Fruit fly (Drosophila melanogaster) S2 (cell line): ENCODE results near the gene Mps1.

Experiments
- CG8478 ChIP-seq: fragments of >200 bp; optimal IDR thresholded peaks from 2 replicates; lab custom pipeline; 2018
- CTCF ChIP-seq, 2 experiments: fragments of >200 bp; optimal IDR thresholded peaks; 2 replicates each; lab custom pipeline; 2018

DNA sequence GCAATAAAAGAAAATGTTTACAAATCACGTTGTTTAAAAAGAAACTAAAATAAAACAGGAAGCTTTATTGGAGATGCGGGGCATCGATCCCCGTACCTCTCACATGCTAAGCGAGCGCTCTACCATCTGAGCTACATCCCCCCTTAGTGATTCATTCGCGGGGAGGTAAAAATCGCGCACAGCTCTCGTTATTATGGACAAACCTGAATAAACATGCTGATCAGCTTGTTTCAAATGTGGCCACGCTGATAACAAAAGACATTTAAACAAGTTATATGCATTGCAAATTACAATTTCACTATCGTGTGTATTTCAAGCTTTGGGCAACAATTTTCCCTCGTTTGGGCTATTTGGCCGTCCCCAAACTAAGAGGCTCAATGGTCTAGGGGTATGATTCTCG, 25.8 kb upstream of the Mps1 start:
- TF ChIP-seq CTCF (optimal IDR thresholded peaks at IDR 0.05; lab: Kevin White, UChicago) (no peak), CG8478 (no peak)
